ENCODE assay signal across 1 worm cellular context in genomic region chrV:20004385-20004784, ce11.
A peak's percentile ranks its signal among the peaks of the same experiment; 100 is the strongest.
TF ChIP-seq lines count a peak whose summit lies in the region.

TSS of gene unc-51 (minus strand) at chrV:20004485.

TF ChIP-seq in whole organism, L1 larva, 84 proteins besides CTCF, POLR2A, EP300 and RAD21 (continued from another document):
- TF ChIP-seq efl-1 (optimal IDR thresholded peaks at IDR 0.05; lab: Kevin White, UChicago) (no peak), efl-1 (GFP tag; optimal IDR thresholded peaks at IDR 0.05 in 1 of 2; lab: Kevin White, UChicago) (no peak), hlh-17 (GFP tag; optimal IDR thresholded peaks at IDR 0.05; lab: Kevin White, UChicago; ENCODE audit: borderline replicate concordance) (no peak), snu-23 (GFP tag; optimal IDR thresholded peaks at IDR 0.05; lab: Kevin White, UChicago) (peak; percentile 6), fkh-4 (tag; optimal IDR thresholded peaks at IDR 0.05; lab: Kevin White, UChicago; ENCODE audit: borderline replicate concordance) (no peak), nhr-12 (tag; optimal IDR thresholded peaks at IDR 0.05; lab: Kevin White, UChicago) (no peak), blmp-1 (tag; optimal IDR thresholded peaks at IDR 0.05; lab: Kevin White, UChicago) (peak; percentile 11), alr-1 (tag; optimal IDR thresholded peaks at IDR 0.05; lab: Kevin White, UChicago; ENCODE audit: borderline replicate concordance) (no peak), swsn-7 (tag; optimal IDR thresholded peaks at IDR 0.05; lab: Kevin White, UChicago) (no peak), C04F5.9 (tag; optimal IDR thresholded peaks at IDR 0.05; lab: Kevin White, UChicago) (no peak), nhr-20 (tag; optimal IDR thresholded peaks at IDR 0.05; lab: Kevin White, UChicago) (peak; percentile 15), nhr-90 (tag; optimal IDR thresholded peaks at IDR 0.05; lab: Kevin White, UChicago; ENCODE audit: poor library complexity) (peak; percentile 14), grh-1 (GFP tag; IDR thresholded peaks at IDR 0.05; lab: Robert Waterston, UW) (no peak), nhr-19 (GFP tag; conservative IDR thresholded peaks at IDR 0.05; lab: Robert Waterston, UW) (no peak), lin-15B (tag; optimal IDR thresholded peaks at IDR 0.05; lab: Kevin White, UChicago) (no peak), lir-3 (tag; optimal IDR thresholded peaks at IDR 0.05; lab: Kevin White, UChicago; ENCODE audit: poor library complexity) (no peak), ztf-4 (tag; optimal IDR thresholded peaks at IDR 0.05; lab: Kevin White, UChicago) (no peak), fkh-10 (GFP tag; optimal IDR thresholded peaks at IDR 0.05; lab: Kevin White, UChicago) (no peak), mef-2 (tag; optimal IDR thresholded peaks at IDR 0.05; lab: Kevin White, UChicago) (no peak), nhr-71 (tag; optimal IDR thresholded peaks at IDR 0.05; lab: Kevin White, UChicago) (peak; percentile 28), jun-1 (tag; optimal IDR thresholded peaks at IDR 0.05; lab: Kevin White, UChicago) (no peak), ama-1 (optimal IDR thresholded peaks at IDR 0.05; lab: Kevin White, UChicago) (no peak), lin-39 (tag; optimal IDR thresholded peaks at IDR 0.05; lab: Kevin White, UChicago) (no peak)
